Fruit fly (Drosophila melanogaster): ENCODE data around the gene GILT3.
A peak's percentile ranks its signal among the peaks of the same experiment; 100 is the strongest.

The GILT3 gene

DNA sequence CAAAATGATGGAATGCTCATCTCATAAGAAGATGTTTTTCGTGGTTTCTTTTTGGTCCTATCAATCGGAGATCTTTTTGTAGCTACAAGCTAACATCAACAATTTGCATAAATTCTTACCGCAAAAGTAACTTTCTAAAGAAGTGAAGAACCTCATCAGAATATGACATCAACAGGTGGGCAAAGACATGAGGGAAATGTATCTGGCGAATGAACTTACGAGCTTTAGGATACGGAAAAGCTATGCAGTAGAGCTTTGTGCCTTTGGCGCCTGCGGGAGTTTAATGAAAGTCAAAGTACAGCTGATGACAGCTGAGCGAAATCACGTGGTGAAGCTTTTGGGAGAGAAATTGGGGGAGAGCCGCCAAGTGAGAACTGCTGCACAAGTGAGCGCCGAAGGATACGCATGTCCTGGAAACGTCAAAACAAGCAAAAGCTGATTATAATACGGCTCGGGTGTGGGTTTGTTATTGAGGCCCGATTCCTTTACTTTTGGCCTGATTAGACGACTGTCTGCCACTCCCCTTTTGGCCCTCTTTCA is 10.4 kb upstream of the GILT3 start:
- TF ChIP-seq CTCF (optimal IDR thresholded peaks at IDR 0.05) = no peak
- no peak for TF ChIP-seq CG8478 (optimal IDR thresholded peaks at IDR 0.05)

DNA sequence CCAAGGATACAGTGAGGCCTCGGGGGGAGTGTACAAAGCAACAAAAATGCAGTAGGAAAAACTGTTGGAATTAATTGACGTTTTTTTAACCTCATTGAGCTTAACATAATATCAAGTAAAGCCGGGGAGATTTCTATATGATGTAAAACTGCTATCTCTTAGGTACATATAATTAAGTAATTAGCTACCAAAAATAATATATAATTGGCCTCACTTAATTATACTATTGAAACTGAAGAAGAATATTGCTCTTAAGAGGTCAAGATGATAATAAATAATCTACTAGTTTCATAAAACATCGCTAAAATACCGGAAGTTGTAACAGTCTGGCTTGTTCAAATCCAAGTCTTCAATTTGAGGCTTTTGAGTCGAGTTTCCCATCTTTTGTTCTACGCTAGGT is 9.7 kb upstream of the GILT3 start:
- TF ChIP-seq CTCF (optimal IDR thresholded peaks at IDR 0.05) = no peak
- TF ChIP-seq CG8478 (optimal IDR thresholded peaks at IDR 0.05) = no peak

DNA sequence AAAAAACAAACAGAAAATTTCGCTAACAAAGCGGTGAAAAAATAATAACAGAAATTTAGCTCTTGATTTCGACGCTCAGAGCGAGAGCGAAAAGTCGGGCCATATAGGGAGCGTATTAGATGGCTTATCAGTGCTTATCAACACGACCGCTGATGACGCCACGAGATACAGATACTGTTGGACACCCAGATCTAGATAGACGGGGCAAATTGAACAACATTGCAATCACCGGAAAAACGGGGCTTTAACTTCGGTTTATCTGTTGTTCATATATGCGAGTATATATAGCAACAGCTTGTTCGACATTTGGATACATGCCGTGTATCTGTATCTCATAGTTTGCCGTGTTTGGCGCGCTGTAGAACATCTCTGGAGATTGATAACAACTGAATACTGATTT is 8.6 kb upstream of the GILT3 start:
- TF ChIP-seq CG8478 (optimal IDR thresholded peaks at IDR 0.05) = no peak
- no peak for TF ChIP-seq CTCF (optimal IDR thresholded peaks at IDR 0.05)

DNA sequence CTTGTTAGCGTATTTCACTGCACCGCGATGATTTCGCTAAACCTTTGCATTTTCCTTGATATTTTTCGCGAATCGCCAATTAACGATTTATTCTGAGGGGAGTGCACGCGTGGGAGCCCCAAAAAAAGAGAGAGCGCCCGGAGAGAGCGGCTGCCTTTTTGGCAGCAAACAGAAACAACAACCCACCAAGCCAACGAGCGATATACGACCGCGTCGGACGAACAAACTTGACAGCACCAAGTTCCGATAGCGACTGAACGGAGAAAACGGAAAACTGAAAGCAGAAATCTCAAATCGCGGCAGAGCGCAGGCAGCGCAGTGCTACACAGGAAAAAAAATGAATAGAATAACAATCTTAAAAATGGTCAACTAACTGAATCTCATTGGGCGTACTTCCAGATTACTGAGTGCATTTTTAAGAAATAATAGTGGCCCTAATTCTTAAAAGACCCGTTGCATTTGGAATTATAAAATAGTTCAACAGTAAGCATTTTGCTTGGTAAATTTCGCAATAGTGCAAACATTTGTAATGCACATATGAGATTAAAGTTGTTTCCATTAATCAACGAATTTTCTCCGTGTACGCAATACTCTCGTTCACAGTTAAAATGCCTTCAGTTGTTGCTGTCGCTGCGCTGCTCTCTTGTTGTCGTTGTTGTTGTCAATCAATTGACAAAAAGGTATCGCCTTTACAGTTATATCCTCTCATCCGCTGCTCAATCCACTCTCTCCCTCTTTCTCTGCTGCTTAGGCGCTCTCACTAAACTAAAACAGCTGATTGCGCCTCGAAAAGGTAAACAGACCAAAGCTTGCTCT is 7.5 kb upstream of the GILT3 start, which contains the start of gene CG31145:
Gene CG31145 (minus strand): TSS at position 259 of the 816 bp plus-strand sequence.
- TF ChIP-seq CG8478 (optimal IDR thresholded peaks at IDR 0.05) (no peak), CTCF (optimal IDR thresholded peaks at IDR 0.05) (no peak)

DNA sequence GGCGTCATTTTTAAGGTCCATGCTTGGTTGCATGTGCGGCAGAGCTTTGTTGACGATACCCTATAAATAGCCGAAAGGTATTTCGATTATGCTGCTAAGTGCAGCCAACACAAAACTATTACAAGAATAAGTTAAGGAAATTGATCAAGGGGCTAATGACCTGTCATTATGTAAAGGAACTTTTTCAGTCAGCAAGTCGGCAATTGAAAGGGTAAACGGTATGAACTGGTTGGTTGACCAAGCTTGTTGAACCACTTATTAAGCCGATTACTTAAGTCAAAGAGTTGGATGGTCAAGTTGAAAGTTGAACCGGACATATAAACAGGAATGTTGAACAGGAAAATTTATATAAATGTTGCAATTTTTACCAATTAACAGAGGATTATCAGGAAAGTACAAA is 4.1 kb upstream of the GILT3 start:
- TF ChIP-seq CG8478 (optimal IDR thresholded peaks at IDR 0.05) = no peak
- TF ChIP-seq CTCF (optimal IDR thresholded peaks at IDR 0.05) = no peak

DNA sequence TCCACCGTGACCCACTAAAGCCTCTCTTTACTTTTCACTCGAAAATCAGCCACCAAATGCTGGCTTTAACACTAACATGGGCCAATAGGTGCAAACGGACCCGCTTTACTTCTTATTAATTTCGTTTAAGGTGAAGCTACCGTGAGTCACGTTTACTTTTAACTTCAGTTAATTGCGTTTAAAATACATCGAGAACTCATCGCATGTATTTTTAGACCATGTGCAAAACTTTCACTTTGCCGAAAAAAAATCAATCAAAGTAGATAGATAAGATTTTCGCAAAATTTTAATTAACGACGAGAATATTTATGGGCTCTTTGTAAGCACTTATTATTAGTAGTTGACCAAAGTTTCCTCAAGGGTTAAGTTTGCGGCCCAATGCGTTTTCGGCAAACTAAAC is 2.8 kb upstream of the GILT3 start:
- TF ChIP-seq CTCF (optimal IDR thresholded peaks at IDR 0.05) (no peak), CG8478 (optimal IDR thresholded peaks at IDR 0.05) (no peak)

DNA sequence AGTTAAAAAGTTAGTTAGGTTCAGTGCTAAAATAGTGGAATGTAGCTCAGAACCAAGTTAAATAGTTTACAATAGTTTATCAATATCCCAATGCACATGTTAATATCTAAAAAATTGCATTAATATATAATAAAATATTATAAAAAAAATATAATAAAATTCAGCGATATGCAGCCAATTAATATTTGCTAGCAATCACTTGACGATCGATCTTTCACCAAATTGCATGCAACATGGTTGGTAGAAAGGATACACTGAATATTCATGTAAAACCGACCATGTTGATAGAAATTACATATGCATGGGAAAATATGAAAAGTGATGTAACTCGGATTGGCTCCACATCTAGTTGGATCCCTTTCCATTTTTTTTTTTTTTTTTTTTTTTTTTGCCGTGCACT is 1.5 kb upstream of the GILT3 start:
- no peak for TF ChIP-seq CG8478 (optimal IDR thresholded peaks at IDR 0.05)
- no peak for TF ChIP-seq CTCF (optimal IDR thresholded peaks at IDR 0.05)

DNA sequence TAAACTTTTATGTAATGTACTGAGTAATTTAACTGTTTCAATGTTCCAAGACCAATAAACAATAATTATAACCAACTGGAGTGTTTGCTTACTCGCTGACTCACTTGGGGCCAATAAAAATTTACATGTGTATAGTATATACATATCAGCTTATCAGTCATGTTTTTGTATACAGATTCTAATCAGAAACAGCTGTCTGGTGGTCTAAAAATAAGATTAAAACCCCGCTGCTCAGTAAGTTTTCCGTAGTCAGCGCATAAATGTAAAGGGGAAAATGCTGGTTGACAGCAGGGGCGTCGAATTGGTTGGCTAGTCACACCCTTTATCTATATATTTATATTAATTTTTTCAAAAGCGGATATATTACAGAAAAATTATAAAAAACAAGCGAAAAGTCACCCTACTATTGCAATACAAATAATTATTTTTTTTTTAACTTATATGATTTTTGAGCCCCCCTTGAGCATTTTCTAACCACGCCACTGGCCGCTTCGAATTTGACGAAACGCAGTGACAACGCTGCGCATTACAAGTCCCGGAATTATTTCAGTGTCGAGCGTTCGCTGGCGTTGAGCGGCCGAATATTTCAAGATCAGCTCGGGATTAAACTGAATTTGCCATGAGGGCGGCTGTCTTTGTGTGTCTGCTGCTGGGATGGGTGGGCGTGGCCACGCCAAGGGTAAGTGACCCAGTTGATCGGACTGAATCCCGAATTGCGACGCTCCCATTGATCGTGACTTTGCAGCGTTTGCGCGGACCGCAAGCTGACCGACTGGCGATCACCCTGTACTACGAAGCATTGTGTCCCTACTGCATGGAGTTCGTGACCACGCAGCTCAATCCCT is 1.4 kb downstream of the GILT3 start, which contains the start of gene GILT2:
Gene GILT2 (plus strand): TSS at position 547 of the 845 bp plus-strand sequence.
- no peak for TF ChIP-seq CG8478 (optimal IDR thresholded peaks at IDR 0.05)
- no peak for TF ChIP-seq CTCF (optimal IDR thresholded peaks at IDR 0.05)

DNA sequence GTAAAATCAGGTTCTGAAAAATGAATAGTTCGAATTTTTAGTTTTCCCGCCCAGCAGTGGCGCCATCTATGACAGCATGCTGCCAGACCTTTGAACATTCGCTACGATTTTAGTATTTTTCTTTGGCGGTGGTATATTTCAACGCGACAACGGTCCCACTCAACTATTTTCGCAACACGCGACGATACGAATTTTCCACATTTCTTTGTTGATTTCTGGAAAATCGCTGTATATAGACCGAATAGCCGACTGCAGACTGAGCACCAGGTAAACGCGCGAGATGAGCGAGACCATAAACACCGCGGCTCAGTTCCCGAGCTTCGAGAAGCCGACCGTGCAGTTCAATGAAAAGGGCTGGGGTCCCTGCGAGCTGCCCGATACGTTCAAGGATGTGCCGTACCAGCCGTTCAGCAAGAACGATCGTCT is 2.8 kb downstream of the GILT3 start, which contains the start of gene eIF3d1:
Gene eIF3d1 (plus strand): TSS at position 129 of the 426 bp plus-strand sequence.
- TF ChIP-seq CG8478 (optimal IDR thresholded peaks at IDR 0.05) (no peak), CTCF (optimal IDR thresholded peaks at IDR 0.05) (peak; percentile 95 to 96)

DNA sequence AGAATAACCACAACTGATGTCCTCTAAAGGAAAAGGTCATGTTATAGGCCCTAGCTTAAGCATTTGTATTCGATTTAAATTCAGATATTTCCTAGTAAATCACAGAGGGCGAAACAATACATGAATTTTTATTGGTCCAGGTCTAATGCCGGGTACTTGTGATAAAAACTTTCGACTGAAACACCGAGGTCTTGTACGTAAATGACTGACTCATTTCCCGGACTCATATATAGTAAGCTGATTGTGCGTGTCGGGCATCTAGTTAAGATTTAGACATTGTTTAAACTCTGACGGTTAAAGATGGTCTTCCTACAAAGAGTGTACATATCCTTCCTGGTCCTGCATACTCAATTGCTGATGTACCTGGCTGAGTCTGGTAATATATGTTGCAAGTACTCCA is 5.0 kb downstream of the GILT3 start, which contains the start of gene CG16710:
Gene CG16710 (plus strand): TSS at position 301 of the 400 bp plus-strand sequence.
- TF ChIP-seq CTCF (optimal IDR thresholded peaks at IDR 0.05) (no peak), CG8478 (optimal IDR thresholded peaks at IDR 0.05) (no peak)

DNA sequence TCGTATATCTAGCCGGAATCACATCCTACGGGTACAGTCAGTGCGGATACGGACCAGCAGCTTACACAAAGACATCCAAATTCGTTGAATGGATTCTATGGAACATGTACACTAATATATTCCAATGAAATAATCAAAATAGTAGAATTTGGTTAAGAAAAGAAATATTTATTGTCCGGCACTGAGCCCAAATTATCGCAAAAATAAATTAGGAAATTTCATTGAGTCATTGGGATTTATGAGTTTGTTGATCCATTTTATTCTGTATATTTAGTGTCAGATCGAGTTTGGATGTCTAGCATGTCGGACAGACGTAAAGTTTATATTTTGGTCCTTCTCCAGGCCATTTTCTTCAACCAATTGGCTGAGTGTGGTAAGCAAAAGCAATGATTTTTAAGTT is 6.6 kb downstream of the GILT3 start, which contains the start of gene CG18754:
Gene CG18754 (plus strand): TSS at position 301 of the 400 bp plus-strand sequence.
- no peak for TF ChIP-seq CTCF (optimal IDR thresholded peaks at IDR 0.05)
- TF ChIP-seq CG8478 (optimal IDR thresholded peaks at IDR 0.05) = no peak

DNA sequence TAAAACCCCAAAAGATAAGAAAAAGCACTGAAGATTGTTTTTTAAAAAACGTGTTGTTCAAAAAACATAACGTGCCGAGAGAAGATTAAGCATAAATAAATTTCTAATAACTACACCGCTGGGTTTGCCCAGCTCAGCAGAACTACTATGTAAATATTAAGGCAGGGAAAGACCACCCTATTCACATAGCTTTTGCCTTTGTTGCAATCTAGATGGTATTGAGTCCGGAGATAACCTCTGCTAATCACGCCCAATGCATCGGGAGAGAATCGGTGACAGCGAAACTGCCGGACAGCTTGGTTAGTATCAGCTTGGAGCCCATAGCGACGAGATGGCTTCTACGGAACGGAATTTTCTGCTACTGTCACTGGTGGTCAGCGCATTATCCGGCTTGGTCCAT is 8.8 kb downstream of the GILT3 start, which contains the start of gene SPE:
Gene SPE (plus strand): TSS at position 301 of the 400 bp plus-strand sequence.
- TF ChIP-seq CTCF (optimal IDR thresholded peaks at IDR 0.05) (no peak), CG8478 (optimal IDR thresholded peaks at IDR 0.05) (no peak)

DNA sequence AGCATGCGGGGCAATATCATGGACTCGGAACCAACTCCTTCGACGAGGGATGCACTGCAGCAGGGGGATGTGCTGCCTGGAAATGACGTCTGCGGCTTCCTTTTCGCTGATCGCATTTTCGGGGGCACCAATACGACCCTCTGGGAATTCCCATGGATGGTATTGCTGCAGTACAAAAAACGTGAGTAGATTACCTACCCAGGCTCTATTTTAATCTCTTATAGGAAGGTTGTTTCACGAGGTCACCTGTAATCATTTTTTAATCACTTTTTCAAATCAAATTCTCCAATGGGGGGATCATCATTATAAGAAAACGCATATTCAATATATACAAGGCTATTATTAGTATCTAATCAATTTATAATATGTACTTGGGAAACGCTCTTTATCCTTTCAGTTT is 9.8 kb downstream of the GILT3 start:
- TF ChIP-seq CTCF (optimal IDR thresholded peaks at IDR 0.05) = no peak
- TF ChIP-seq CG8478 (optimal IDR thresholded peaks at IDR 0.05) = no peak

DNA sequence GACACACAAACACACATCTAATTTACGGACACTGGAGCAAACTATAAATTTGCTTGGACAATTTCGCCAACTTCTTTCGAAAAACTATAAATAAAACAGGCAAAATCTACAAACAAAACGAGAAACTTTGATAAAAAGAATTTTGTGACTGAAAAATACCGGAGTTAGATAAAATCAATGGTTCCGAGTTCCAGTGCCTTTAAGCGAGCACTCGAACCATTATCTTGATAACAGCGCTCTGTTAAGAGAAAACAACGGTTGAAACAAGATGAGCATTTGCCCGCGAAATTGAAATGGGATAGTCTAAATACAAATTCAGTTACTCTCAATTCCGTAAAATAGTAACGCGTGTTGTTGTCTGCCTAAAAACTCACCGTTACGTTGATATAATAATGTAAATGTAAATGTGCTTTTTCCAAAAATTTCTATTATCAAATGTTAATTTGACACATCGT is 17.4 kb downstream of the GILT3 start, which contains the start of gene CG10254:
Gene CG10254 (minus strand): TSS at position 405 of the 455 bp plus-strand sequence.
- TF ChIP-seq CG8478 (optimal IDR thresholded peaks at IDR 0.05) (no peak), CTCF (optimal IDR thresholded peaks at IDR 0.05) (peak; percentile 22 to 62)

DNA sequence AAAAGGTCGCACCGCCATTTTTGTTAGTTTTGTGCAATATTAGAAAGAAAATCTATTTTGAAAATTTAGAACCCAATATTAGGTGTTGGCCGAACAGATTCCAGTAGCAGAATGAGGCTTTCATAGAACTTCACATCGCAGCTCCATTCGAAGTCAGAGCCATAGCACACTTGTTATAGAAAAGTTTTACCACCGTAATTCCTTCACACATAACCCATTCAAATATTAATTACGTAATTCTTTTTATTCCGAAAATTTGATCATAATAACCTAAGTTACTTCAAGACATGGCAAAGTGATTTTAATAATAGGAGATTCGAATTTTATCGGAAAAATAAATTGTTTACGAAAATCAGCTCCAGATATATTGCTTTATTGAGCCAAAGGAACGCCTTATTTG is 19.0 kb downstream of the GILT3 start, which contains the start of gene CG10252:
Gene CG10252 (minus strand): TSS at position 101 of the 400 bp plus-strand sequence.
- no peak for TF ChIP-seq CG8478 (optimal IDR thresholded peaks at IDR 0.05)
- TF ChIP-seq CTCF (optimal IDR thresholded peaks at IDR 0.05) = no peak
